Worm (Caenorhabditis elegans) whole organism, L2 larva: ENCODE results near the gene srh-139.

Experiments
- C34F6.9 ChIP-seq: fragments of 150-350 bp; optimal IDR thresholded peaks from 2 replicates; lab custom pipeline; 2014; ENCODE audit warnings: missing biosample characterization, missing genetic modification characterization
- alr-1 ChIP-seq: fragments of 150-350 bp; optimal IDR thresholded peaks from 2 replicates; lab custom pipeline; 2014; ENCODE audit warnings: missing biosample characterization, missing genetic modification characterization
- aly-2 ChIP-seq: fragments of 150-350 bp; optimal IDR thresholded peaks from 2 replicates; lab custom pipeline; 2014; ENCODE audit warnings: missing biosample characterization, missing genetic modification characterization
- ama-1 ChIP-seq: fragments of 150-350 bp; optimal IDR thresholded peaks from 2 replicates; lab custom pipeline; 2018; ENCODE audit warnings: inconsistent platforms
- blmp-1 ChIP-seq: sonication (generic microtip); optimal IDR thresholded peaks from 2 replicates; lab custom pipeline; 2017; ENCODE audit warnings: missing genetic modification characterization, mild to moderate bottlenecking, missing compliant biosample characterization, antibody characterized with exemption, moderate library complexity; ENCODE audit not compliant: insufficient read depth
- ceh-16 ChIP-seq: fragments of 150-350 bp; optimal IDR thresholded peaks from 2 replicates; lab custom pipeline; 2014; ENCODE audit warnings: missing biosample characterization, missing genetic modification characterization
- ceh-82 ChIP-seq: fragments of 150-350 bp; optimal IDR thresholded peaks from 2 replicates; lab custom pipeline; 2014; ENCODE audit warnings: missing biosample characterization, missing genetic modification characterization
- egl-27 ChIP-seq: sonication (generic microtip); optimal IDR thresholded peaks from 3 replicates; lab custom pipeline; 2017; ENCODE audit warnings: missing biosample characterization, missing genetic modification reagents, missing genetic modification characterization
- elt-3 ChIP-seq: sonication (generic microtip); optimal IDR thresholded peaks from 2 replicates; lab custom pipeline; 2017; ENCODE audit warnings: missing biosample characterization, missing genetic modification characterization
- gmeb-1 ChIP-seq: fragments of 150-350 bp; optimal IDR thresholded peaks from 2 replicates; lab custom pipeline; 2014; ENCODE audit warnings: missing biosample characterization, missing genetic modification characterization
- lin-13 ChIP-seq: fragments of 150-350 bp; optimal IDR thresholded peaks from 2 replicates; lab custom pipeline; 2014; ENCODE audit warnings: missing biosample characterization, missing genetic modification reagents, missing genetic modification characterization
- lin-39 ChIP-seq: fragments of 150-350 bp; optimal IDR thresholded peaks from 2 replicates; lab custom pipeline; 2014; ENCODE audit warnings: missing biosample characterization, missing genetic modification reagents, missing genetic modification characterization
- lsy-2 ChIP-seq, 2 experiments: fragments of 150-350 bp in 1 of 2; sonication (generic microtip) in 1 of 2; optimal IDR thresholded peaks; 2 replicates each; lab custom pipeline; 2014 to 2017; ENCODE audit warnings: missing biosample characterization in 2 of 2, missing genetic modification characterization in 2 of 2
- mbf-1 ChIP-seq: sonication (generic microtip); optimal IDR thresholded peaks from 2 replicates; lab custom pipeline; 2017; ENCODE audit warnings: missing biosample characterization, missing genetic modification characterization
- mdl-1 ChIP-seq, 2 experiments: fragments of 150-350 bp in 1 of 2; sonication (generic microtip) in 1 of 2; optimal IDR thresholded peaks; 2 replicates each; lab custom pipeline; 2017; ENCODE audit warnings: missing biosample characterization in 2 of 2, missing genetic modification characterization in 2 of 2
- nhr-11 ChIP-seq: fragments of 150-350 bp; optimal IDR thresholded peaks from 2 replicates; lab custom pipeline; 2014; ENCODE audit warnings: missing biosample characterization, missing genetic modification characterization
- nhr-12 ChIP-seq: fragments of 150-350 bp; optimal IDR thresholded peaks from 2 replicates; lab custom pipeline; 2014; ENCODE audit warnings: missing biosample characterization, missing genetic modification characterization
- nhr-21 ChIP-seq: fragments of 150-350 bp; optimal IDR thresholded peaks from 2 replicates; lab custom pipeline; 2014; ENCODE audit warnings: missing biosample characterization, missing genetic modification characterization
- nhr-23 ChIP-seq: fragments of 150-350 bp; optimal IDR thresholded peaks from 2 replicates; lab custom pipeline; 2014; ENCODE audit warnings: missing biosample characterization, missing genetic modification reagents, missing genetic modification characterization
- nhr-6 ChIP-seq: fragments of 150-350 bp; optimal IDR thresholded peaks from 2 replicates; lab custom pipeline; 2014; ENCODE audit warnings: missing biosample characterization, missing genetic modification characterization
- nhr-77 ChIP-seq: fragments of 150-350 bp; optimal IDR thresholded peaks from 2 replicates; lab custom pipeline; 2014; ENCODE audit warnings: missing biosample characterization, missing genetic modification characterization
- peb-1 ChIP-seq: fragments of 150-350 bp; optimal IDR thresholded peaks from 2 replicates; lab custom pipeline; 2014; ENCODE audit warnings: missing biosample characterization, missing genetic modification characterization
- sem-4 ChIP-seq: fragments of 150-350 bp; optimal IDR thresholded peaks from 2 replicates; lab custom pipeline; 2014; ENCODE audit warnings: missing biosample characterization, missing genetic modification reagents, missing genetic modification characterization
- skn-1 ChIP-seq: sonication (generic microtip); optimal IDR thresholded peaks from 2 replicates; lab custom pipeline; 2017; ENCODE audit warnings: missing biosample characterization, missing genetic modification characterization
- sma-3 ChIP-seq: sonication (generic microtip); optimal IDR thresholded peaks from 2 replicates; lab custom pipeline; 2016; ENCODE audit warnings: missing genetic modification reagents, missing genetic modification characterization, missing compliant biosample characterization
- snpc-4 ChIP-seq: fragments of 150-350 bp; optimal IDR thresholded peaks from 2 replicates; lab custom pipeline; 2014; ENCODE audit warnings: missing biosample characterization, missing genetic modification characterization
- unc-39 ChIP-seq: fragments of 150-350 bp; optimal IDR thresholded peaks from 2 replicates; lab custom pipeline; 2014; ENCODE audit warnings: missing biosample characterization, missing genetic modification characterization
- unc-55 ChIP-seq: fragments of 150-350 bp; sonication (generic microtip); optimal IDR thresholded peaks from 3 replicates; lab custom pipeline; 2014; ENCODE audit warnings: missing biosample characterization, missing genetic modification reagents, missing genetic modification characterization
- unc-62 ChIP-seq: fragments of 150-350 bp; optimal IDR thresholded peaks from 2 replicates; lab custom pipeline; 2014; ENCODE audit warnings: missing biosample characterization, missing genetic modification reagents, missing genetic modification characterization
- zag-1 ChIP-seq: fragments of 150-350 bp; optimal IDR thresholded peaks from 2 replicates; lab custom pipeline; 2014; ENCODE audit warnings: missing biosample characterization, missing genetic modification characterization
- ztf-1 ChIP-seq: fragments of 200-800 bp; sonication (Bioruptor generic); conservative IDR thresholded peaks from 2 replicates; pipeline ENCODE4 v1.3.6; 2022; ENCODE audit warnings: missing genetic modification characterization, missing compliant biosample characterization
- ztf-4 ChIP-seq: fragments of 150-350 bp; optimal IDR thresholded peaks from 2 replicates; lab custom pipeline; 2014; ENCODE audit warnings: missing biosample characterization, missing genetic modification characterization

Gene srh-139

DNA sequence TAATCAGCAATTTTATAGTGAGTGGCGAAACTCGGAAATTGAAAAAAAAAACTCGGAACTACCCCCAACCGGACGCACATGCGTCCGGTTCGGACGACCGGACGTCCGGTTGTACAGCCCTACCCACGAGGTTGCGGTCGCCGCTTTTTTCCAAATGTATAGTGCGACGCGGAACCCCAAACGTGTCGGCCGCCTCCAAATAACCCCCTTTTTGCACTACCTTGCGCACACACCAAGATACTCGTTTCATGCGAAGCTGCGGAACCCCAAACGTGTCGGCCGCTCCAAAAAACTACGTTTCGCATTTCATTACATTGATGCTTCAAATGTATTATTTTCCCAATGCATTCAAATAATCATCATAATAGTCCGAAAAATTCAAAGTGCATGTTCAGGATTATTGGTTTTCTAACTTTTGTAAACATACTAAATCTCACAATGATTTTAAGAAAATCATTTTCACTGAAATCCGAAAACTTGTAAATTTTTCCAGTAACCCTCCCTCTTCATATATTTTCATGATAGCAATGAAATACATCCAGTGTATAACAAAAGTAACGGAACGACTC lies 11.7 kb upstream of the srh-139 start, which contains the start of gene srw-35:
TSS of gene srw-35 (plus strand) at position 519 of the 569 bp plus-strand sequence.
- no peak for TF ChIP-seq lin-39 (tag; lab: Kevin White, UChicago)
- no peak for TF ChIP-seq unc-62
- no peak for TF ChIP-seq alr-1 (tag; lab: Kevin White, UChicago)
- TF ChIP-seq nhr-23 (tag; lab: Kevin White, UChicago) = no peak
- no peak for TF ChIP-seq nhr-11 (tag; lab: Kevin White, UChicago)
- no peak for TF ChIP-seq sem-4 (tag; lab: Kevin White, UChicago)
- no peak for TF ChIP-seq ama-1 (lab: Kevin White, UChicago)
- no peak for TF ChIP-seq unc-55
- TF ChIP-seq ztf-1 (GFP tag; lab: Robert Waterston, UW) = no peak
- no peak for TF ChIP-seq sma-3 (GFP tag; lab: Kevin White, UChicago)
- no peak for TF ChIP-seq lin-13 (GFP tag; lab: Kevin White, UChicago)
- TF ChIP-seq unc-39 (tag; lab: Kevin White, UChicago) = no peak
- no peak for TF ChIP-seq nhr-6 (tag; lab: Kevin White, UChicago)
- TF ChIP-seq aly-2 = no peak
- TF ChIP-seq nhr-12 = no peak
- TF ChIP-seq nhr-77 = no peak
- no peak for TF ChIP-seq nhr-21 (tag; lab: Kevin White, UChicago)
- TF ChIP-seq, all 48 proteins: peak for 0

DNA sequence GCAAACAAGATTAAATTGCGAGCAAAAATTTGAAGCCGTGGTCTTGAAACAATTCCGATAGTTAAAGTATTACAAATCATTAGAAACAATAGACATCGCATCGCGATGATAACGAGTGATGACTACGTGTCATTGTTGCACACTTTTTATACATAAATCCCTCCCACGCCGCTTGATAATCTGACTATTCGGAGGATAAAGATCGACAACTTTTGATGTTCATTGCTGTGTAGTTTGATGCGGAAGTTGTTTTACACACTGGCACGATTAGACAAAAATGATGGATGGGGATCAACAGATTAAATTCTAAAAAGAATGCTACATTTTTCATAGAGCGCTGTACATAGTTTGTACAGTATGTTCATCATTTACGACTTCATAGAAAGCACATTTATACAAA lies 4.5 kb upstream of the srh-139 start, which contains the start of gene T08G3.11:
TSS of gene T08G3.11 (minus strand) at position 101 of the 400 bp plus-strand sequence.
- TF ChIP-seq mdl-1 (tag; optimal IDR thresholded peaks at IDR 0.05; lab: Kevin White, UChicago) (no peak), peb-1 (tag; lab: Kevin White, UChicago) (no peak), nhr-23 (tag; lab: Kevin White, UChicago) (no peak), lsy-2 (tag; optimal IDR thresholded peaks at IDR 0.05; lab: Kevin White, UChicago) (no peak), zag-1 (no peak), blmp-1 (tag; lab: Kevin White, UChicago) (no peak), C34F6.9 (no peak), ceh-82 (no peak), nhr-77 (no peak), egl-27 (tag; lab: Kevin White, UChicago) (no peak), unc-55 (no peak), unc-62 (no peak), skn-1 (tag; lab: Kevin White, UChicago) (no peak), nhr-11 (tag; lab: Kevin White, UChicago) (no peak), ceh-16 (tag; lab: Kevin White, UChicago) (no peak), lin-39 (tag; lab: Kevin White, UChicago) (no peak)

DNA sequence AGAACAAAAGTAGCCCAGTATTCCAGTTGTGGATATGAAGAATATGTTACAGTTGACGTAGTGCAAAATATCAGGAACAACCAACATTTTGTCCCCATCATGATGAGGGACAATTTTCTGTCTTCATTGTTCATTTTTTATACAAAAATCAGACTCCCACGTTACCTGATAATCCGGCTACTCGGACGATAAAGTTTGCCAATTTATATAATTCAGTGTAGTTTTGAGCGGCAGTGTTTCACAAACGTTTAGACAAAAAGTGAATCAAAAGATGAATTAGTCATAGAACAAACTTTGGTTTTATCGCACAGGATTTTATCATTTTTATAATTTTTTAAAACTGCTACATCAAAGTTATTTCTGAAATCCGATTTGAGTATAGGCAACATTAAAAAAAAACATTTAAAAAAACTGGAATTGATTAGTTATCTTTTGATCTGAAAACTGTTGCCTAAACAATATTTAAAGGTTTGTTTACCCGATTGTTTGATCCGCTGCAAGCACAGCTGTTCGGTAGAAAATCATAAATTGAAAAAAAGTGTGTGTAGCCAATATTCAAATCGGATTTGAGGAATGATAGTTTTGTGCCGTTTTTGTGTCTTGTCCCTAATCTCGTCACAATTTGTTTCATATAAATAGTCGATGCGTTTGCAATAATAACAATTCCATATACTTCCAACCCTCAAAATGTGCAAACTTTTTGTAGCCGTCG lies 2.7 kb upstream of the srh-139 start, which contains the start of the genes F57E7.4 and spig-6:
TSS of gene F57E7.4 (minus strand) at position 101 of the 712 bp plus-strand sequence.
TSS of gene spig-6 (plus strand) at position 662 of the 712 bp plus-strand sequence.
- no peak for TF ChIP-seq mdl-1 (tag; optimal IDR thresholded peaks at IDR 0.05; lab: Kevin White, UChicago)
- no peak for TF ChIP-seq snpc-4 (tag; lab: Kevin White, UChicago)
- TF ChIP-seq nhr-23 (tag; lab: Kevin White, UChicago) = no peak
- TF ChIP-seq elt-3 = no peak
- TF ChIP-seq nhr-6 (tag; lab: Kevin White, UChicago) = no peak
- no peak for TF ChIP-seq nhr-77
- TF ChIP-seq, all 48 proteins: peak for 0

DNA sequence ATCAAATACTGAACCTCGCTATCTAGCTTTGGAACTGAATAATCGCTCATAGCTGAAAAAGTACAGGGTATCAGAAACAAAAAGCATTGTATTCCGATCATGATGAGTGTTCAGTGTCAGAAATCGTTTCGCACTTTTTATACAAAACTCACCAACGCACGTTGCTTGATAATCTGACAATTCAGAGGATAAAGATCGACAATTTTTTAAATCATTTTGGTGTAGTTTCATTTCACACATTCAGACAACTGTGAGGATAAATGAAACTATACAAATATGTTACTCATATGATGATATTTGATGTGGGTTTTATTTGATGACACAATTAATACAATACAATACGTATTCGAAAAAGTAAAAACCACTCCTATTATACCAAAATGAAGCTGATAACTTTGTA lies 737 bp upstream of the srh-139 start, which contains the start of gene F57E7.2:
TSS of gene F57E7.2 (minus strand) at position 101 of the 400 bp plus-strand sequence.
- TF ChIP-seq sma-3 (GFP tag; lab: Kevin White, UChicago) = no peak
- no peak for TF ChIP-seq nhr-77
- TF ChIP-seq nhr-21 (tag; lab: Kevin White, UChicago) = no peak
- no peak for TF ChIP-seq lin-39 (tag; lab: Kevin White, UChicago)
- TF ChIP-seq egl-27 (tag; lab: Kevin White, UChicago) = no peak
- TF ChIP-seq zag-1 = no peak
- no peak for TF ChIP-seq ceh-16 (tag; lab: Kevin White, UChicago)
- no peak for TF ChIP-seq mbf-1 (tag; lab: Kevin White, UChicago)
- no peak for TF ChIP-seq ztf-4
- TF ChIP-seq elt-3 = no peak
- no peak for TF ChIP-seq unc-55
- no peak for TF ChIP-seq unc-39 (tag; lab: Kevin White, UChicago)
- TF ChIP-seq snpc-4 (tag; lab: Kevin White, UChicago) = no peak
- TF ChIP-seq lsy-2 (tag; optimal IDR thresholded peaks at IDR 0.05; lab: Kevin White, UChicago) = no peak
- no peak for TF ChIP-seq alr-1 (tag; lab: Kevin White, UChicago)
- TF ChIP-seq nhr-23 (tag; lab: Kevin White, UChicago) = no peak
- no peak for TF ChIP-seq nhr-6 (tag; lab: Kevin White, UChicago)
- no peak for TF ChIP-seq nhr-11 (tag; lab: Kevin White, UChicago)
- no peak for TF ChIP-seq aly-2
- no peak for TF ChIP-seq gmeb-1 (tag; lab: Kevin White, UChicago)
